Worm (Caenorhabditis elegans) whole organism, L1 larva: ENCODE data around the gene fic-1.

Experiments used
- C04F5.9 ChIP-seq: sonication (generic microtip); optimal IDR thresholded peaks from 2 replicates; lab custom pipeline; 2016; ENCODE audit warnings: missing genetic modification characterization, missing compliant biosample characterization
- F16B12.6 ChIP-seq: fragments of 150-350 bp; optimal IDR thresholded peaks from 2 replicates; lab custom pipeline; 2014; ENCODE audit warnings: missing biosample characterization, missing genetic modification characterization
- aha-1 ChIP-seq: fragments of 150-350 bp; optimal IDR thresholded peaks from 2 replicates; lab custom pipeline; 2014; ENCODE audit warnings: missing biosample characterization, missing genetic modification characterization
- alr-1 ChIP-seq: fragments of 200-800 bp; sonication (Bioruptor generic); optimal IDR thresholded peaks from 2 replicates; lab custom pipeline; 2018; ENCODE audit warnings: borderline replicate concordance, mild to moderate bottlenecking, missing genetic modification characterization, missing compliant biosample characterization
- ceh-90 ChIP-seq: sonication (generic microtip); optimal IDR thresholded peaks from 2 replicates; lab custom pipeline; 2016; ENCODE audit warnings: missing genetic modification characterization, missing compliant biosample characterization
- ces-1 ChIP-seq: fragments of 150-350 bp; optimal IDR thresholded peaks from 2 replicates; lab custom pipeline; 2014; ENCODE audit warnings: missing biosample characterization, missing genetic modification reagents, missing genetic modification characterization
- efl-1 ChIP-seq, 4 experiments: fragments of 150-350 bp; optimal IDR thresholded peaks in 3 of 4; peaks in 1 of 4; 1 replicate in 1 of 4; 2 replicates in 3 of 4; lab custom pipeline; 2014; ENCODE audit warnings: missing biosample characterization in 2 of 4, missing genetic modification characterization in 2 of 4, missing genetic modification reagents in 2 of 4
- elt-2 ChIP-seq: sonication (generic microtip); optimal IDR thresholded peaks from 2 replicates; lab custom pipeline; 2016; ENCODE audit warnings: missing genetic modification characterization, mild to moderate bottlenecking, inconsistent platforms, missing compliant biosample characterization, missing genetic modification reagents
- elt-3 ChIP-seq, 6 experiments: fragments of 150-350 bp in 1 of 6; sonication (generic microtip); optimal IDR thresholded peaks; 2 replicates each; lab custom pipeline; 2017 to 2018; ENCODE audit warnings: missing biosample characterization in 6 of 6, missing genetic modification characterization in 6 of 6, inconsistent platforms in 1 of 6
- ets-5 ChIP-seq: fragments of 200-800 bp; sonication (Bioruptor generic); IDR thresholded peaks from 2 replicates; pipeline ENCODE4 v1.3.6; 2022; ENCODE audit warnings: missing genetic modification characterization, missing compliant biosample characterization
- fkh-10 ChIP-seq: sonication (generic microtip); optimal IDR thresholded peaks from 2 replicates; lab custom pipeline; 2017; ENCODE audit warnings: missing biosample characterization, missing genetic modification reagents, missing genetic modification characterization
- fkh-4 ChIP-seq: sonication (generic microtip); optimal IDR thresholded peaks from 2 replicates; lab custom pipeline; 2016; ENCODE audit warnings: missing compliant biosample characterization, missing genetic modification characterization, borderline replicate concordance
- hlh-17 ChIP-seq: fragments of 200-800 bp; sonication (Bioruptor generic); optimal IDR thresholded peaks from 2 replicates; lab custom pipeline; 2018; ENCODE audit warnings: missing genetic modification characterization, mild to moderate bottlenecking, missing compliant biosample characterization, moderate library complexity, borderline replicate concordance
- irx-1 ChIP-seq: sonication (generic microtip); optimal IDR thresholded peaks from 2 replicates; lab custom pipeline; 2016; ENCODE audit warnings: missing genetic modification characterization, missing compliant biosample characterization
- lin-13 ChIP-seq: fragments of 150-350 bp; optimal IDR thresholded peaks from 2 replicates; lab custom pipeline; 2014; ENCODE audit warnings: missing biosample characterization, missing genetic modification reagents, missing genetic modification characterization
- lin-14 ChIP-seq: fragments of 200-800 bp; sonication (Bioruptor generic); optimal IDR thresholded peaks from 2 replicates; lab custom pipeline; 2018; ENCODE audit warnings: mild to moderate bottlenecking, missing genetic modification characterization, moderate library complexity, missing compliant biosample characterization
- lin-35 ChIP-seq, 2 experiments: fragments of 150-350 bp; optimal IDR thresholded peaks; 2 replicates each; lab custom pipeline; 2014; ENCODE audit warnings: missing biosample characterization in 2 of 2, missing genetic modification characterization in 2 of 2, missing genetic modification reagents in 2 of 2
- mab-9 ChIP-seq: fragments of 200-800 bp; sonication (Bioruptor generic); IDR thresholded peaks from 2 replicates; pipeline ENCODE4 v1.3.6; 2022; ENCODE audit warnings: missing genetic modification reagents, missing genetic modification characterization, missing compliant biosample characterization
- mef-2 ChIP-seq: fragments of 150-350 bp; optimal IDR thresholded peaks from 2 replicates; lab custom pipeline; 2014; ENCODE audit warnings: missing biosample characterization, missing genetic modification characterization
- mep-1 ChIP-seq: fragments of 150-350 bp; optimal IDR thresholded peaks from 2 replicates; lab custom pipeline; 2014; ENCODE audit warnings: missing biosample characterization, missing genetic modification characterization
- nhr-19 ChIP-seq: fragments of 200-800 bp; sonication (Bioruptor generic); conservative IDR thresholded peaks from 2 replicates; pipeline ENCODE4 v1.3.6; 2022; ENCODE audit warnings: missing genetic modification characterization, missing compliant biosample characterization
- nhr-20 ChIP-seq: sonication (generic microtip); optimal IDR thresholded peaks from 2 replicates; lab custom pipeline; 2016; ENCODE audit warnings: mild to moderate bottlenecking, missing genetic modification characterization, missing compliant biosample characterization
- nhr-237 ChIP-seq: fragments of 150-350 bp; optimal IDR thresholded peaks from 2 replicates; lab custom pipeline; 2014; ENCODE audit warnings: missing biosample characterization, missing genetic modification characterization
- nhr-71 ChIP-seq: sonication (generic microtip); optimal IDR thresholded peaks from 2 replicates; lab custom pipeline; 2016; ENCODE audit warnings: mild to moderate bottlenecking, missing genetic modification characterization, moderate library complexity, missing compliant biosample characterization
- nhr-84 ChIP-seq: sonication (generic microtip); optimal IDR thresholded peaks from 2 replicates; lab custom pipeline; 2017; ENCODE audit warnings: missing biosample characterization, missing genetic modification characterization
- nhr-85 ChIP-seq: sonication (generic microtip); peaks from one replicate; lab custom pipeline; 2016; ENCODE audit warnings: missing genetic modification characterization, inconsistent platforms, missing compliant biosample characterization
- nhr-90 ChIP-seq: sonication (generic microtip); optimal IDR thresholded peaks from 2 replicates; lab custom pipeline; 2016; ENCODE audit warnings: mild to moderate bottlenecking, missing genetic modification characterization, missing compliant biosample characterization; ENCODE audit not compliant: poor library complexity
- pqm-1 ChIP-seq: sonication (generic microtip); optimal IDR thresholded peaks from 3 replicates; lab custom pipeline; 2017; ENCODE audit warnings: missing biosample characterization, missing genetic modification characterization
- snpc-4 ChIP-seq: fragments of 150-350 bp; optimal IDR thresholded peaks from 2 replicates; lab custom pipeline; 2014; ENCODE audit warnings: missing biosample characterization, missing genetic modification characterization
- snu-23 ChIP-seq: sonication (generic microtip); optimal IDR thresholded peaks from 2 replicates; lab custom pipeline; 2016; ENCODE audit warnings: missing genetic modification characterization, missing compliant biosample characterization
- sox-4 ChIP-seq: sonication (generic microtip); optimal IDR thresholded peaks from 2 replicates; lab custom pipeline; 2016; ENCODE audit warnings: missing genetic modification characterization, missing compliant biosample characterization
- swsn-7 ChIP-seq: sonication (generic microtip); optimal IDR thresholded peaks from 2 replicates; lab custom pipeline; 2016; ENCODE audit warnings: missing genetic modification characterization, missing compliant biosample characterization
- tbx-2 ChIP-seq: sonication (generic microtip); optimal IDR thresholded peaks from 2 replicates; lab custom pipeline; 2016; ENCODE audit warnings: missing genetic modification characterization, missing compliant biosample characterization
- tlp-1 ChIP-seq: fragments of 150-350 bp; optimal IDR thresholded peaks from 2 replicates; lab custom pipeline; 2014; ENCODE audit warnings: missing biosample characterization, missing genetic modification characterization
- unc-86 ChIP-seq: sonication (generic microtip); optimal IDR thresholded peaks from 2 replicates; lab custom pipeline; 2016; ENCODE audit warnings: missing genetic modification characterization, missing compliant biosample characterization
- unc-98 ChIP-seq: fragments of 200-800 bp; sonication (Bioruptor generic); IDR thresholded peaks from 2 replicates; pipeline ENCODE4 v1.3.6; 2022; ENCODE audit warnings: missing genetic modification characterization, missing compliant biosample characterization
- vab-15 ChIP-seq: sonication (generic microtip); optimal IDR thresholded peaks from 2 replicates; lab custom pipeline; 2017; ENCODE audit warnings: missing genotype, mild to moderate bottlenecking, missing genetic modification characterization, missing compliant biosample characterization
- zag-1 ChIP-seq: fragments of 150-350 bp; optimal IDR thresholded peaks from 2 replicates; lab custom pipeline; 2014; ENCODE audit warnings: missing biosample characterization, missing genetic modification characterization
- zip-4 ChIP-seq: fragments of 200-800 bp; sonication (Bioruptor generic); optimal IDR thresholded peaks from 2 replicates; lab custom pipeline; 2018; ENCODE audit warnings: mild to moderate bottlenecking, missing genetic modification characterization, moderate library complexity, missing compliant biosample characterization
- ztf-11 ChIP-seq, 2 experiments: sonication (generic microtip); optimal IDR thresholded peaks; 2 replicates each; lab custom pipeline; 2016 to 2017; ENCODE audit warnings: missing genetic modification characterization in 2 of 2, missing biosample characterization in 1 of 2, missing compliant biosample characterization in 1 of 2
- ztf-4 ChIP-seq: fragments of 150-350 bp; optimal IDR thresholded peaks from 2 replicates; lab custom pipeline; 2014; ENCODE audit warnings: missing biosample characterization, missing genetic modification characterization

Gene fic-1

DNA sequence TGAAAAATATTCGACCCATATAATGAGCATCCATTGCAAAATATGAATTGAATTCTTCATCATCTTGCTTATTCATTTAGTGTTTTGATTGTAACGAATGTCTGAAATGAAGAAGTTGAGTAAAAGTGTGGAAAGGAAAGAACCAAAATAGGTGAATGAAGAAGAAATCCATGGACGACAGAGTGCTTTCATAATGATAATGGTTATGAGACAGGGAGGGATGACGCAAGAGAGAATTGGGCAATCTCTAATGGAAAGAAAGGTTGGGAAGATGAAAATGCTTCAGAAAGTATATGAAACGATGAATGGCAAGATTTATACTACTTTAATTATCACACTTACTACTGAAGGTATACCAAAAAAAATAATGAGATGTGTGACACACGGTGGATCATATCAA, 33.0 kb upstream of the fic-1 start, which contains the start of gene ZK596.3:
TSS of gene ZK596.3 (minus strand) at position 101 of the 400 bp plus-strand sequence.
- TF ChIP-seq fkh-10 (GFP tag; lab: Kevin White, UChicago) (no peak), ets-5 (GFP tag; lab: Robert Waterston, UW) (no peak), fkh-4 (tag; lab: Kevin White, UChicago) (no peak), irx-1 (tag; lab: Kevin White, UChicago) (no peak), snpc-4 (tag; lab: Kevin White, UChicago) (no peak), lin-14 (no peak), tbx-2 (tag; lab: Kevin White, UChicago) (no peak), swsn-7 (tag; lab: Kevin White, UChicago) (no peak), hlh-17 (GFP tag; lab: Kevin White, UChicago) (no peak), pqm-1 (tag; lab: Kevin White, UChicago) (no peak), nhr-85 (tag; lab: Kevin White, UChicago) (no peak)
- TF ChIP-seq, all 84 proteins: peak for 0

ce11 chrIV:10909206-10909605, 28.0 kb upstream of the fic-1 start, which contains the start of gene ZK596.2:
Gene ZK596.2 (minus strand): TSS chrIV:10909306.
- TF ChIP-seq C04F5.9 (tag; lab: Kevin White, UChicago) (no peak), snu-23 (GFP tag; lab: Kevin White, UChicago) (no peak), fkh-4 (tag; lab: Kevin White, UChicago) (no peak), mab-9 (no peak), ztf-4 (tag; lab: Kevin White, UChicago) (no peak), sox-4 (tag; lab: Kevin White, UChicago) (no peak), nhr-19 (GFP tag; lab: Robert Waterston, UW) (no peak), snpc-4 (tag; lab: Kevin White, UChicago) (no peak), ces-1 (GFP tag; lab: Kevin White, UChicago) (no peak), mep-1 (no peak), alr-1 (tag; lab: Kevin White, UChicago) (no peak)
- TF ChIP-seq, all 84 proteins: peak for 0

DNA sequence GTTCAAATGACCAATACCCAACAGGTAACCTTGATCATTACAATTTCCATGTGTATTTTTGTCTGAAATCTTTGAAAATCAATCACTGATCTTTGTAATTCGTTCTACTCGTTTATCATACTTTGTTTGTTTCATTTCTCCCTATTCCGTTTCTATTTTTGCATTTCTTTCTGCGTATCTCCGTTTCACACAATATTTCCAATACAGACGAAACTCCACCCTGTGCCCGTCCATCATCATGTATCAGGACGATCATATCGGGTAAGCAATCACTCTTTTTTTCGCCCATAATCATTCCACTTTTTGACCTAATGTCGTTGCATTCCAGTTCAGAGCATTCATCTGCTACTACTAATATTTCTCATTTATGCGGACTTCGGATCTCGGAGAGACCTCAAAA, 27.5 kb upstream of the fic-1 start, which contains the start of gene pyk-2:
TSS of gene pyk-2 (plus strand) at position 206 of the 400 bp plus-strand sequence.
- no peak for TF ChIP-seq zip-4 (GFP tag; lab: Kevin White, UChicago)
- peak; percentile 88 for TF ChIP-seq nhr-85 (tag; lab: Kevin White, UChicago)
- TF ChIP-seq efl-1 (optimal IDR thresholded peaks at IDR 0.05; lab: Kevin White, UChicago) = no peak
- peak in 1 of 2 experiments; percentile 75 for TF ChIP-seq efl-1 (GFP tag; optimal IDR thresholded peaks at IDR 0.05 in 1 of 2; lab: Kevin White, UChicago)
- peak in 3 of 6 experiments; percentile 29 to 65 (median 64) for TF ChIP-seq elt-3 (tag; optimal IDR thresholded peaks at IDR 0.05; lab: Kevin White, UChicago)
- TF ChIP-seq elt-2 (tag; lab: Kevin White, UChicago) = peak; percentile 49
- TF ChIP-seq snu-23 (GFP tag; lab: Kevin White, UChicago) = peak; percentile 64
- peak; percentile 59 for TF ChIP-seq lin-14
- peak; percentile 19 for TF ChIP-seq tbx-2 (tag; lab: Kevin White, UChicago)
- TF ChIP-seq nhr-19 (GFP tag; lab: Robert Waterston, UW) = peak; percentile 26
- TF ChIP-seq tlp-1 (tag; lab: Kevin White, UChicago) = no peak
- TF ChIP-seq lin-35 (GFP tag; optimal IDR thresholded peaks at IDR 0.05; lab: Kevin White, UChicago) = peak in 1 of 2 experiments; percentile 29
- no peak for TF ChIP-seq vab-15 (tag; lab: Kevin White, UChicago)
- peak; percentile 22 for TF ChIP-seq nhr-90 (tag; lab: Kevin White, UChicago)
- peak; percentile 56 for TF ChIP-seq nhr-71
- TF ChIP-seq nhr-20 = peak; percentile 69
- TF ChIP-seq, all 84 proteins: peak for 12

- TF ChIP-seq mef-2 (tag; lab: Kevin White, UChicago) (no peak), zag-1 (tag; lab: Kevin White, UChicago) (no peak), unc-98 (GFP tag; lab: Robert Waterston, UW) (no peak), aha-1 (tag; lab: Kevin White, UChicago) (no peak), unc-86 (tag; lab: Kevin White, UChicago) (no peak), ceh-90 (tag; lab: Kevin White, UChicago) (no peak), nhr-19 (GFP tag; lab: Robert Waterston, UW) (no peak), lin-13 (GFP tag; lab: Kevin White, UChicago) (no peak), nhr-84 (tag; lab: Kevin White, UChicago) (no peak), ztf-11 (tag; optimal IDR thresholded peaks at IDR 0.05; lab: Kevin White, UChicago) (no peak), pqm-1 (tag; lab: Kevin White, UChicago) (no peak), nhr-90 (tag; lab: Kevin White, UChicago) (no peak), ztf-4 (tag; lab: Kevin White, UChicago) (no peak), nhr-237 (tag; lab: Kevin White, UChicago) (no peak), F16B12.6 (no peak)
These were observed 24.2 kb upstream of the fic-1 start, which contains the start of gene ZK593.2 for ce11 chrIV:10913081-10913480. Gene ZK593.2 (plus strand): TSS chrIV:10913381.
